Worm (Caenorhabditis elegans) whole organism, L2 larva: ENCODE data around the gene oac-20.

Source experiments
- C34F6.9 ChIP-seq: fragments of 150-350 bp; optimal IDR thresholded peaks from 2 replicates; lab custom pipeline; 2014; ENCODE audit warnings: missing biosample characterization, missing genetic modification characterization
- R02D3.7 ChIP-seq: fragments of 150-350 bp; optimal IDR thresholded peaks from 2 replicates; lab custom pipeline; 2014; ENCODE audit warnings: missing biosample characterization, missing genetic modification characterization
- Y55F3AM.14 ChIP-seq: fragments of 200-800 bp; sonication (Bioruptor generic); optimal IDR thresholded peaks from 2 replicates; lab custom pipeline; 2018; ENCODE audit warnings: mild to moderate bottlenecking, missing genetic modification characterization, missing compliant biosample characterization
- ZK546.5 ChIP-seq: sonication (generic microtip); optimal IDR thresholded peaks from 2 replicates; lab custom pipeline; 2017; ENCODE audit warnings: missing biosample characterization, missing genetic modification characterization
- aly-2 ChIP-seq: fragments of 150-350 bp; optimal IDR thresholded peaks from 2 replicates; lab custom pipeline; 2014; ENCODE audit warnings: missing biosample characterization, missing genetic modification characterization
- ama-1 ChIP-seq: fragments of 150-350 bp; optimal IDR thresholded peaks from 2 replicates; lab custom pipeline; 2018; ENCODE audit warnings: inconsistent platforms
- blmp-1 ChIP-seq: sonication (generic microtip); optimal IDR thresholded peaks from 2 replicates; lab custom pipeline; 2017; ENCODE audit warnings: missing genetic modification characterization, mild to moderate bottlenecking, missing compliant biosample characterization, antibody characterized with exemption, moderate library complexity; ENCODE audit not compliant: insufficient read depth
- ceh-16 ChIP-seq: fragments of 150-350 bp; optimal IDR thresholded peaks from 2 replicates; lab custom pipeline; 2014; ENCODE audit warnings: missing biosample characterization, missing genetic modification characterization
- crh-2 ChIP-seq: sonication (generic microtip); optimal IDR thresholded peaks from 2 replicates; lab custom pipeline; 2017; ENCODE audit warnings: missing biosample characterization, missing genetic modification characterization
- egl-27 ChIP-seq: sonication (generic microtip); optimal IDR thresholded peaks from 3 replicates; lab custom pipeline; 2017; ENCODE audit warnings: missing biosample characterization, missing genetic modification reagents, missing genetic modification characterization
- elt-1 ChIP-seq: fragments of 150-350 bp; optimal IDR thresholded peaks from 2 replicates; lab custom pipeline; 2014; ENCODE audit warnings: missing biosample characterization, missing genetic modification characterization
- elt-3 ChIP-seq: sonication (generic microtip); optimal IDR thresholded peaks from 2 replicates; lab custom pipeline; 2017; ENCODE audit warnings: missing biosample characterization, missing genetic modification characterization
- fos-1 ChIP-seq: fragments of 150-350 bp; optimal IDR thresholded peaks from 2 replicates; lab custom pipeline; 2014; ENCODE audit warnings: missing biosample characterization, missing genetic modification characterization
- gmeb-1 ChIP-seq: fragments of 150-350 bp; optimal IDR thresholded peaks from 2 replicates; lab custom pipeline; 2014; ENCODE audit warnings: missing biosample characterization, missing genetic modification characterization
- lin-11 ChIP-seq: fragments of 150-350 bp; sonication (generic microtip); optimal IDR thresholded peaks from 2 replicates; lab custom pipeline; 2014; ENCODE audit warnings: missing biosample characterization, missing genetic modification characterization, inconsistent platforms, mixed read lengths
- lin-13 ChIP-seq: fragments of 150-350 bp; optimal IDR thresholded peaks from 2 replicates; lab custom pipeline; 2014; ENCODE audit warnings: missing biosample characterization, missing genetic modification reagents, missing genetic modification characterization
- lin-39 ChIP-seq: fragments of 150-350 bp; optimal IDR thresholded peaks from 2 replicates; lab custom pipeline; 2014; ENCODE audit warnings: missing biosample characterization, missing genetic modification reagents, missing genetic modification characterization
- lsy-2 ChIP-seq, 2 experiments: fragments of 150-350 bp in 1 of 2; sonication (generic microtip) in 1 of 2; optimal IDR thresholded peaks; 2 replicates each; lab custom pipeline; 2014 to 2017; ENCODE audit warnings: missing biosample characterization in 2 of 2, missing genetic modification characterization in 2 of 2
- mab-5 ChIP-seq: fragments of 150-350 bp; optimal IDR thresholded peaks from 2 replicates; lab custom pipeline; 2014; ENCODE audit warnings: missing biosample characterization, missing genetic modification characterization
- mdl-1 ChIP-seq, 2 experiments: fragments of 150-350 bp in 1 of 2; sonication (generic microtip) in 1 of 2; optimal IDR thresholded peaks; 2 replicates each; lab custom pipeline; 2017; ENCODE audit warnings: missing biosample characterization in 2 of 2, missing genetic modification characterization in 2 of 2
- nhr-10 ChIP-seq: sonication (generic microtip); optimal IDR thresholded peaks from 2 replicates; lab custom pipeline; 2017; ENCODE audit warnings: missing biosample characterization, missing genetic modification characterization
- nhr-11 ChIP-seq: fragments of 150-350 bp; optimal IDR thresholded peaks from 2 replicates; lab custom pipeline; 2014; ENCODE audit warnings: missing biosample characterization, missing genetic modification characterization
- nhr-129 ChIP-seq: fragments of 150-350 bp; optimal IDR thresholded peaks from 2 replicates; lab custom pipeline; 2014; ENCODE audit warnings: missing biosample characterization, missing genetic modification characterization
- nhr-21 ChIP-seq: fragments of 150-350 bp; optimal IDR thresholded peaks from 2 replicates; lab custom pipeline; 2014; ENCODE audit warnings: missing biosample characterization, missing genetic modification characterization
- nhr-23 ChIP-seq: fragments of 150-350 bp; optimal IDR thresholded peaks from 2 replicates; lab custom pipeline; 2014; ENCODE audit warnings: missing biosample characterization, missing genetic modification reagents, missing genetic modification characterization
- nhr-6 ChIP-seq: fragments of 150-350 bp; optimal IDR thresholded peaks from 2 replicates; lab custom pipeline; 2014; ENCODE audit warnings: missing biosample characterization, missing genetic modification characterization
- nhr-77 ChIP-seq: fragments of 150-350 bp; optimal IDR thresholded peaks from 2 replicates; lab custom pipeline; 2014; ENCODE audit warnings: missing biosample characterization, missing genetic modification characterization
- peb-1 ChIP-seq: fragments of 150-350 bp; optimal IDR thresholded peaks from 2 replicates; lab custom pipeline; 2014; ENCODE audit warnings: missing biosample characterization, missing genetic modification characterization
- sma-3 ChIP-seq: sonication (generic microtip); optimal IDR thresholded peaks from 2 replicates; lab custom pipeline; 2016; ENCODE audit warnings: missing genetic modification reagents, missing genetic modification characterization, missing compliant biosample characterization
- sma-9 ChIP-seq, 2 experiments: fragments of 150-350 bp in 1 of 2; sonication (generic microtip) in 1 of 2; optimal IDR thresholded peaks; 2 replicates each; lab custom pipeline; 2014 to 2016; ENCODE audit warnings: missing genetic modification characterization in 2 of 2, mild to moderate bottlenecking in 1 of 2, missing biosample characterization in 1 of 2, missing compliant biosample characterization in 1 of 2, missing genetic modification reagents in 1 of 2, moderate library complexity in 1 of 2
- snpc-4 ChIP-seq: fragments of 150-350 bp; optimal IDR thresholded peaks from 2 replicates; lab custom pipeline; 2014; ENCODE audit warnings: missing biosample characterization, missing genetic modification characterization
- unc-55 ChIP-seq: fragments of 150-350 bp; sonication (generic microtip); optimal IDR thresholded peaks from 3 replicates; lab custom pipeline; 2014; ENCODE audit warnings: missing biosample characterization, missing genetic modification reagents, missing genetic modification characterization
- unc-62 ChIP-seq: fragments of 150-350 bp; optimal IDR thresholded peaks from 2 replicates; lab custom pipeline; 2014; ENCODE audit warnings: missing biosample characterization, missing genetic modification reagents, missing genetic modification characterization
- zag-1 ChIP-seq: fragments of 150-350 bp; optimal IDR thresholded peaks from 2 replicates; lab custom pipeline; 2014; ENCODE audit warnings: missing biosample characterization, missing genetic modification characterization
- ztf-1 ChIP-seq: fragments of 200-800 bp; sonication (Bioruptor generic); conservative IDR thresholded peaks from 2 replicates; pipeline ENCODE4 v1.3.6; 2022; ENCODE audit warnings: missing genetic modification characterization, missing compliant biosample characterization
- ztf-4 ChIP-seq: fragments of 150-350 bp; optimal IDR thresholded peaks from 2 replicates; lab custom pipeline; 2014; ENCODE audit warnings: missing biosample characterization, missing genetic modification characterization

oac-20 gene

DNA sequence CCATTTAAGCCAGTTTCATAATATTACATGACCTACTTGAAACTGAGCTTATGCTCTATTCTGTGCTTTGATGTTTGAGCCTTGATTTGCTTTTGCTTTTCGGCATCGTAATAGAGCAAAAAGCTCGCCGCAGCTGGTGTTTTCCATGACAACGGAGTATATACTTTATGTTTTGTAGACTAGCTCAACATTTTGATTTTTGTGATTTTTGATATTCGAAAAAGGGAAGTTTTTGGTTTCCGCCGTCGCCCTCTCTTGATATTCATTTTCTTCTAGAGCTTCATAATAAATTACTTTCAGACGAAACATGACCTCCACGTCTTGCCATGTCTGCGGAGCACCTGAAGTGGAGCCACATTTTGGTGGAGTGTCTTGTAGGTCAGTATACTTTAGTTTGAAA is 23.8 kb downstream of the oac-20 start, which contains the start of gene nhr-63:
nhr-63 (plus strand) TSS at position 301 of the 400 bp plus-strand sequence.
- no peak for TF ChIP-seq blmp-1
- no peak for TF ChIP-seq nhr-10
- TF ChIP-seq, all 48 proteins: peak for 0

ce11 chrV:16007505-16007904 is 29.0 kb downstream of the oac-20 start, which contains the start of gene str-231:
str-231 (minus strand) TSS chrV:16007605.
- TF ChIP-seq unc-55 (GFP tag; lab: Kevin White, UChicago) (no peak), mab-5 (tag; lab: Kevin White, UChicago) (no peak), Y55F3AM.14 (GFP tag; lab: Kevin White, UChicago) (no peak), nhr-6 (no peak), gmeb-1 (tag; lab: Kevin White, UChicago) (no peak), ama-1 (lab: Kevin White, UChicago) (no peak), ztf-4 (tag; lab: Kevin White, UChicago) (no peak), lin-11 (tag; lab: Kevin White, UChicago) (no peak), ZK546.5 (no peak), nhr-23 (no peak), lsy-2 (tag; optimal IDR thresholded peaks at IDR 0.05; lab: Kevin White, UChicago) (no peak), unc-62 (GFP tag; lab: Kevin White, UChicago) (no peak)

ce11 chrV:16009564-16009963 is 31.1 kb downstream of the oac-20 start, which contains the start of gene str-233:
str-233 (minus strand) TSS chrV:16009664.
- TF ChIP-seq zag-1, result no peak

DNA sequence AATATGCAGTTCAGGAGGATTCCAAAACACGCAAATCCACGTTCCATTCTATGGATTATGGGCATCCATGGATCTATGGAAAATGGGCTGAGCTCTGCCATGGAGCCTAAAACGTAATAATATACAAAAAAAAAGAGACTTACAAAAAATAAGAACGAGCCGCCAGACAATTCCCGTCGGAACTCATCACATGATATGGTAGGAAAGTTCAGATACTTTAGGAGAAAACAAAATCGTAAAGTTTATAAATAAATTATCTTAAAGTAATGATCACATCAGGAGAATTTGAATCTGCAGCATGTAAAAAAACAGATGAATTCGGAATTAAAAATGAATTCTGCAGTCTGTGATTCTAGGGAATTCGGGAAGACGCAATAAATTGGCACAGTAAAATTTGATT is 37.1 kb downstream of the oac-20 start, which contains the start of gene str-232:
str-232 (minus strand) TSS at position 101 of the 400 bp plus-strand sequence.
- no peak for TF ChIP-seq egl-27
- TF ChIP-seq snpc-4, result no peak
- no peak for TF ChIP-seq blmp-1
- no peak for TF ChIP-seq R02D3.7 (tag; lab: Kevin White, UChicago)
- TF ChIP-seq gmeb-1 (tag; lab: Kevin White, UChicago), result no peak
- TF ChIP-seq peb-1 (tag; lab: Kevin White, UChicago), result no peak
- no peak for TF ChIP-seq mdl-1 (tag; optimal IDR thresholded peaks at IDR 0.05; lab: Kevin White, UChicago)
- no peak for TF ChIP-seq sma-9 (GFP tag; optimal IDR thresholded peaks at IDR 0.05; lab: Kevin White, UChicago)
- no peak for TF ChIP-seq sma-9 (tag; optimal IDR thresholded peaks at IDR 0.05; lab: Kevin White, UChicago)
- TF ChIP-seq crh-2 (tag; lab: Kevin White, UChicago), result no peak
- TF ChIP-seq ztf-4 (tag; lab: Kevin White, UChicago), result no peak
- no peak for TF ChIP-seq nhr-11

DNA sequence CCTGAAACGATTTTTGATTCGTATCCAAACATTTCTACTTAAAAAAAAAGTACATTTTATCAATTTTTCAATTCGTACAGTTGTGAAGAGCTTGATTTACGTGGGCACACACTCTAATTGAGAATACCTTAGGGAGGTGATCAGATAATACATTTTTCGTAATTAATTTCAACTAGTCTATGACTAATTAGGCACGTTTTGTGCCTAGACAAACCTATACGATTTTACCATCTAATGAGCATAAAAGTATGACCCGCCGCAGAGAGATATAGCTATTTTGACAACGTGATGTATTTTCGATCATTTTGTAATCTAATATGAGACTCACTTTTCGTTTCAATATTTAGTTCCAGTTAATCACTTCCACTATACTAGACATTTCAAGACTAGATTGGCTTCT is 38.5 kb downstream of the oac-20 start:
- TF ChIP-seq nhr-77 (tag; lab: Kevin White, UChicago) (no peak), ztf-1 (GFP tag; lab: Robert Waterston, UW) (no peak), unc-55 (GFP tag; lab: Kevin White, UChicago) (no peak), ZK546.5 (no peak), fos-1 (tag; lab: Kevin White, UChicago) (no peak), sma-3 (GFP tag; lab: Kevin White, UChicago) (no peak)

- no peak for TF ChIP-seq gmeb-1 (tag; lab: Kevin White, UChicago)
- TF ChIP-seq ceh-16 (tag; lab: Kevin White, UChicago), result no peak
- no peak for TF ChIP-seq fos-1 (tag; lab: Kevin White, UChicago)
- TF ChIP-seq, all 48 proteins: peak for 0
Measured at ce11 chrV:16017671-16018070, 39.2 kb downstream of the oac-20 start, which contains the start of gene srx-43. srx-43 (plus strand) TSS chrV:16017971.

ce11 chrV:16020042-16020441 is 41.5 kb downstream of the oac-20 start, which contains the start of gene srx-44:
srx-44 (plus strand) TSS chrV:16020342.
- no peak for TF ChIP-seq nhr-6

DNA sequence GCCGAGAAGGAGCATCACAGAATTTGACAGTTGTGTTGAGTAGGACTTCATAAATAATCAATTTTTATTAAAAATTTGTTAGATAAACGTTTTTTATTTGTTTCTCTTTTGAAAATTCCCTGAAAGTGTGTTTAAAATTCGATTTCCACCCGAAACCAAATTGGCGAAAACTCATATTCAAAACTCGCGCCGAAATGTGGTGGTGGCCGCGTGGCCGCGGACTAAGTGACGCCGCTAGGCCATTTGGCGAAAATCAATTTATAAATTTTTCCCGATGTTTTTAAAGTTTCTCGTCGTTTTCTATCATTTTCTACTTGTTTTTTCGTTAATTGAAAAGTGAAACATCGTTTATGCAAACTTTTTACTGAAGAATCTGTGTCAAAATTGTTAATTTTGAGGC is 44.1 kb downstream of the oac-20 start:
- TF ChIP-seq elt-1 (tag; lab: Kevin White, UChicago), result no peak
- no peak for TF ChIP-seq nhr-10
- TF ChIP-seq egl-27, result no peak
- peak; percentile 52 for TF ChIP-seq sma-3 (GFP tag; lab: Kevin White, UChicago)
- TF ChIP-seq lin-39 (tag; lab: Kevin White, UChicago), result no peak
- TF ChIP-seq ztf-1 (GFP tag; lab: Robert Waterston, UW), result no peak
- peak; percentile 12 for TF ChIP-seq nhr-129
- TF ChIP-seq nhr-77 (tag; lab: Kevin White, UChicago), result no peak
- no peak for TF ChIP-seq ceh-16 (tag; lab: Kevin White, UChicago)
- TF ChIP-seq elt-3 (tag; lab: Kevin White, UChicago), result no peak
- TF ChIP-seq snpc-4, result peak; percentile 31
- TF ChIP-seq C34F6.9 (tag; lab: Kevin White, UChicago), result peak; percentile 2
- peak; percentile 4 for TF ChIP-seq lin-13 (GFP tag; lab: Kevin White, UChicago)
- no peak for TF ChIP-seq Y55F3AM.14 (GFP tag; lab: Kevin White, UChicago)
- TF ChIP-seq gmeb-1 (tag; lab: Kevin White, UChicago), result peak; percentile 87
- peak; percentile 41 for TF ChIP-seq unc-55 (GFP tag; lab: Kevin White, UChicago)
- no peak for TF ChIP-seq peb-1 (tag; lab: Kevin White, UChicago)
- TF ChIP-seq fos-1 (tag; lab: Kevin White, UChicago), result no peak
- TF ChIP-seq nhr-11, result no peak
- peak; percentile 42 for TF ChIP-seq crh-2 (tag; lab: Kevin White, UChicago)
- no peak for TF ChIP-seq nhr-21 (tag; lab: Kevin White, UChicago)
- no peak for TF ChIP-seq ztf-4 (tag; lab: Kevin White, UChicago)
- TF ChIP-seq aly-2 (tag; lab: Kevin White, UChicago), result no peak
